Worm (Caenorhabditis elegans) whole organism, midembryonic: Measurements from ENCODE around the gene C34F6.10.
A peak's percentile ranks its signal among the peaks of the same experiment; 100 is the strongest.

Experiments used
- T22C8.4 ChIP-seq: fragments of 200-800 bp; sonication (Bioruptor generic); IDR thresholded peaks from 2 replicates; pipeline ENCODE4 v1.3.6; 2022; ENCODE audit warnings: missing genetic modification characterization, missing compliant biosample characterization
- cog-1 ChIP-seq: sonication (generic microtip); optimal IDR thresholded peaks from 2 replicates; lab custom pipeline; 2016; ENCODE audit warnings: missing genetic modification characterization, missing compliant biosample characterization
- flt-1 ChIP-seq: fragments of 200-800 bp; sonication (Bioruptor generic); IDR thresholded peaks from 2 replicates; pipeline ENCODE4 v1.3.6; 2022; ENCODE audit warnings: missing genetic modification characterization, missing compliant biosample characterization
- klf-2 ChIP-seq: fragments of 200-800 bp; sonication (Bioruptor generic); conservative IDR thresholded peaks from 2 replicates; pipeline ENCODE4 v1.3.6; 2022; ENCODE audit warnings: missing genetic modification reagents, missing genetic modification characterization, missing compliant biosample characterization
- med-1 ChIP-seq: sonication (generic microtip); optimal IDR thresholded peaks from 2 replicates; lab custom pipeline; 2017; ENCODE audit warnings: missing genetic modification characterization, mild to moderate bottlenecking, missing compliant biosample characterization, antibody characterized with exemption, missing genetic modification reagents; ENCODE audit not compliant: insufficient read depth
- tab-1 ChIP-seq: fragments of 200-800 bp; sonication (Bioruptor generic); IDR thresholded peaks from 2 replicates; pipeline ENCODE4 v1.3.6; 2022; ENCODE audit warnings: missing genetic modification characterization, missing compliant biosample characterization
- ztf-23 ChIP-seq: fragments of 200-800 bp; sonication (Bioruptor generic); IDR thresholded peaks from 2 replicates; pipeline ENCODE4 v1.3.6; 2022; ENCODE audit warnings: missing genetic modification reagents, missing genetic modification characterization, missing compliant biosample characterization

- TF ChIP-seq T22C8.4 (GFP tag; lab: Robert Waterston, UW) (no peak), med-1 (GFP tag; lab: Kevin White, UChicago) (no peak), flt-1 (GFP tag; lab: Robert Waterston, UW) (no peak), cog-1 (peak; percentile 31), tab-1 (no peak), ztf-23 (GFP tag; lab: Robert Waterston, UW) (no peak), klf-2 (GFP tag; lab: Robert Waterston, UW) (no peak)
These were observed 50.0 kb downstream of the C34F6.10 start for ce11 chrX:11190443-11190842.
